Worm (Caenorhabditis elegans): ENCODE results near the gene mdt-27.

DNA sequence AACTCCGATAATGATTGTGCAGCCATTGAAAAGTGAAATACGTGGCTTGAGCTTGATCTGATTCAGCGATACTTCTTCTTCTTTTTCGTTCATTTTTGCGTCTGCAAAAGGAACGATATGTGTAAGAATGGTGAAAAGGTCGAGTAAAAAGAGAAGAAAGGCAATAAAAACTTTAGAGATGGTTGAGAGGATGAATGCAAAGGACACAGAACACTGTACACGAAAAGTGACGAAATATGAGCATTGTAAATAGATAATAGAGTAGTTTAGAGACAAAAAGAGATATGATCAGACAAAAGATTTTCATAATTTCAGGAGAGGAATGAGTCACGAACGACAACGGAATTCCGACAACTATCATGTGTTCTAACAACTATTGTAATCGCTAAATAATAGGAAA is 32.8 kb upstream of the mdt-27 start, which contains the start of gene aat-2:
- TF ChIP-seq tbx-37 (GFP tag; conservative IDR thresholded peaks at IDR 0.05) (no peak), ama-1 (optimal IDR thresholded peaks at IDR 0.05) (no peak), ceh-13 (GFP tag; optimal IDR thresholded peaks at IDR 0.05) (no peak), tbx-11 (GFP tag; IDR thresholded peaks at IDR 0.05) (no peak)
